Fruit fly (Drosophila melanogaster) whole organism, pupa: ENCODE results near the gene CG13609.

ENCODE experiments used
- CG10348 ChIP-seq: fragments of 200-800 bp; sonication (Bioruptor generic); IDR thresholded peaks from 2 replicates; pipeline ENCODE4 v1.3.6; 2022; ENCODE audit warnings: missing biosample characterization, missing genetic modification characterization
- CG13204 ChIP-seq: fragments of 200-800 bp; sonication (Bioruptor generic); optimal IDR thresholded peaks from 2 replicates; lab custom pipeline; 2018; ENCODE audit warnings: missing biosample characterization, mild to moderate bottlenecking, missing genetic modification characterization, moderate library complexity
- CG14655 ChIP-seq: fragments of 200-800 bp; sonication (Bioruptor generic); optimal IDR thresholded peaks from 3 replicates; lab custom pipeline; 2017; ENCODE audit warnings: mild to moderate bottlenecking, missing biosample characterization, missing genetic modification reagents, missing genetic modification characterization
- CG17806 ChIP-seq: fragments of 200-800 bp; sonication (Bioruptor generic); optimal IDR thresholded peaks from 2 replicates; lab custom pipeline; 2018; ENCODE audit warnings: missing biosample characterization, mild to moderate bottlenecking, missing genetic modification characterization, moderate library complexity
- CG32121 ChIP-seq: fragments of 200-800 bp; sonication (Bioruptor generic); IDR thresholded peaks from 2 replicates; pipeline ENCODE4 v1.3.6; 2022; ENCODE audit warnings: missing biosample characterization, missing genetic modification characterization
- CG34367 ChIP-seq: fragments of 200-800 bp; sonication (Bioruptor generic); optimal IDR thresholded peaks from 2 replicates; lab custom pipeline; 2018; ENCODE audit warnings: missing biosample characterization, mild to moderate bottlenecking, missing genetic modification characterization
- CG8159 ChIP-seq: fragments of 200-800 bp; sonication (Bioruptor generic); optimal IDR thresholded peaks from 3 replicates; lab custom pipeline; 2018; ENCODE audit warnings: missing biosample characterization, mild to moderate bottlenecking, missing genetic modification characterization, moderate library complexity
- CG8301 ChIP-seq: fragments of 200-800 bp; sonication (Bioruptor generic); optimal IDR thresholded peaks from 2 replicates; lab custom pipeline; 2018; ENCODE audit warnings: missing biosample characterization, mild to moderate bottlenecking, missing genetic modification characterization
- D1 ChIP-seq: fragments of 200-800 bp; sonication (Bioruptor generic); optimal IDR thresholded peaks from 2 replicates; lab custom pipeline; 2018; ENCODE audit warnings: missing biosample characterization, mild to moderate bottlenecking, missing genetic modification characterization, moderate library complexity
- EcR ChIP-seq: fragments of 200-800 bp; sonication (Bioruptor generic); optimal IDR thresholded peaks from 3 replicates; lab custom pipeline; 2019; ENCODE audit warnings: missing biosample characterization, missing genetic modification characterization, mild to moderate bottlenecking, moderate library complexity, missing genetic modification reagents

- TF ChIP-seq CG13204 (GFP tag; lab: Kevin White, UChicago), result no peak
- no peak for TF ChIP-seq CG8301 (tag; lab: Kevin White, UChicago)
- no peak for TF ChIP-seq D1
- no peak for TF ChIP-seq CG17806 (tag; lab: Kevin White, UChicago)
- TF ChIP-seq CG32121 (GFP tag; lab: Robert Waterston, UW), result no peak
- TF ChIP-seq CG10348, result no peak
- TF ChIP-seq CG34367, result no peak
- peak; percentile 5 for TF ChIP-seq CG8159 (tag; lab: Kevin White, UChicago)
- no peak for TF ChIP-seq CG14655 (GFP tag; lab: Kevin White, UChicago)
- TF ChIP-seq EcR (GFP tag; lab: Kevin White, UChicago), result no peak
Observed at dm6 chr3R:24205935-24206334, 20.9 kb upstream of the CG13609 start.
